Worm (Caenorhabditis elegans): ENCODE data around the gene T07G12.4.

DNA sequence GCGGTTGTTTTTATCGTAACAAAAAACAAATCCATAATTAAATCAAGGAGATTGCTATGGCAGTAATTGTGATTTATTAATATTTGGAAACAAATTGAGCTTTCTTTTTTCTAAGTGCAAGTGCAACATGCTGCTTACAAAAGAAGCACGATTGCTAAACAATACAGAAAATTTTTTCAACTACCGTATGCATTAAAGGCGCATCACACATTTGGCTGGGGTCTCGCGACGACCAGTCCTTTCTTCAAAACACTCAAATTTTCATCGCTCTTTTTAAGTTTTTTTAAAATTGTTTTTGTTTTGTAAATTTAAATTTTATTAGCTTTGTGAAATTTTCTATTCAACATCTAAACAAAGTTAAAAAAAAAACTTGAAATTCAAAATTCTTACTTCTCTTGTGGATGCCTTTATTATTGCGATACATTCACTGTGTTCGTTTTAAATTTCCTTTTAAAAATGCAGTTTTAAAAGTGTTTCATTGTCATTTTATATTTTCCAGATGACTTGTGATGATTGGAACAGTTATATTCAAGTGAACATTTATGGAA, 8.2 kb upstream of the T07G12.4 start, which contains the start of gene zim-1:
- TF ChIP-seq W03F9.2 (tag; optimal IDR thresholded peaks at IDR 0.05) (no peak), him-1 (tag; optimal IDR thresholded peaks at IDR 0.05) (no peak)

Data from whole organism, L4/young adult.